Fruit fly (Drosophila melanogaster) whole organism, embryonic: ENCODE data around the gene Or74a.

ENCODE experiments used
- Atf-2 ChIP-seq: fragments of 200-800 bp; sonication (Bioruptor generic); optimal IDR thresholded peaks from 2 replicates; lab custom pipeline; 2016; ENCODE audit warnings: missing biosample characterization, missing genetic modification characterization
- BEAF-32 ChIP-seq: fragments of 200-800 bp; sonication (Bioruptor generic); optimal IDR thresholded peaks from 3 replicates; lab custom pipeline; 2017; ENCODE audit warnings: missing biosample characterization, missing genetic modification characterization, mild to moderate bottlenecking, moderate library complexity, missing genetic modification reagents
- CG11456 ChIP-seq: fragments of 200-800 bp; sonication (Bioruptor generic); IDR thresholded peaks from 3 replicates; pipeline ENCODE4 v1.3.6; 2022; ENCODE audit warnings: missing biosample characterization, missing genetic modification characterization
- CG11723 ChIP-seq: fragments of 200-800 bp; sonication (Bioruptor generic); optimal IDR thresholded peaks from 2 replicates; lab custom pipeline; 2017; ENCODE audit warnings: missing biosample characterization, mild to moderate bottlenecking, missing genetic modification characterization
- CG12071 ChIP-seq: fragments of 200-800 bp; sonication (Bioruptor generic); optimal IDR thresholded peaks from 3 replicates; lab custom pipeline; 2018; ENCODE audit warnings: missing biosample characterization, mild to moderate bottlenecking, missing genetic modification characterization
- CG12104 ChIP-seq: fragments of 200-800 bp; sonication (Bioruptor generic); optimal IDR thresholded peaks from 3 replicates; lab custom pipeline; 2016; ENCODE audit warnings: missing biosample characterization, missing genetic modification characterization
- CG12219 ChIP-seq: fragments of 200-800 bp; sonication (Bioruptor generic); optimal IDR thresholded peaks from 3 replicates; lab custom pipeline; 2018; ENCODE audit warnings: missing biosample characterization, mild to moderate bottlenecking, missing genetic modification characterization
- CG12659 ChIP-seq: fragments of 200-800 bp; sonication (Bioruptor generic); optimal IDR thresholded peaks from 3 replicates; lab custom pipeline; 2017; ENCODE audit warnings: mild to moderate bottlenecking, missing biosample characterization, missing genetic modification reagents, missing genetic modification characterization
- CG15514 ChIP-seq: fragments of 200-800 bp; sonication (Bioruptor generic); optimal IDR thresholded peaks from 3 replicates; lab custom pipeline; 2017; ENCODE audit warnings: missing biosample characterization, missing genetic modification characterization, mild to moderate bottlenecking, moderate library complexity, missing genetic modification reagents
- CG1603 ChIP-seq: fragments of 200-800 bp; sonication (Bioruptor generic); optimal IDR thresholded peaks from 2 replicates; lab custom pipeline; 2019; ENCODE audit warnings: missing biosample characterization, mild to moderate bottlenecking, missing genetic modification characterization, moderate library complexity
- CG16815 ChIP-seq: fragments of 200-800 bp; sonication (Bioruptor generic); optimal IDR thresholded peaks from 3 replicates; lab custom pipeline; 2017; ENCODE audit warnings: missing biosample characterization, mild to moderate bottlenecking, missing genetic modification characterization
- CG17186 ChIP-seq: fragments of 200-800 bp; sonication (Bioruptor generic); optimal IDR thresholded peaks from 3 replicates; lab custom pipeline; 2017; ENCODE audit warnings: missing biosample characterization, missing genetic modification reagents, missing genetic modification characterization
- CG17361 ChIP-seq: fragments of 200-800 bp; sonication (Bioruptor generic); IDR thresholded peaks from 3 replicates; pipeline ENCODE4 v1.3.6; 2022; ENCODE audit warnings: missing biosample characterization, missing genetic modification characterization
- CG18599 ChIP-seq: fragments of 200-800 bp; sonication (Bioruptor generic); optimal IDR thresholded peaks from 3 replicates; lab custom pipeline; 2017; ENCODE audit warnings: missing biosample characterization, missing genetic modification characterization, mild to moderate bottlenecking, moderate library complexity, missing genetic modification reagents
- CG2129 ChIP-seq: fragments of 200-800 bp; sonication (Bioruptor generic); IDR thresholded peaks from 2 replicates; pipeline ENCODE4 v1.3.6; 2022; ENCODE audit warnings: missing biosample characterization, missing genetic modification characterization; ENCODE audit not compliant: partially characterized antibody
- CG30403 ChIP-seq: fragments of 200-800 bp; sonication (Bioruptor generic); optimal IDR thresholded peaks from 3 replicates; lab custom pipeline; 2016; ENCODE audit warnings: missing biosample characterization, missing genetic modification characterization
- CG3407 ChIP-seq: fragments of 200-800 bp; sonication (Bioruptor generic); optimal IDR thresholded peaks from 2 replicates; lab custom pipeline; 2018; ENCODE audit warnings: missing biosample characterization, mild to moderate bottlenecking, missing genetic modification characterization
- CG4854 ChIP-seq: fragments of 200-800 bp; sonication (Bioruptor generic); optimal IDR thresholded peaks from 2 replicates; lab custom pipeline; 2016; ENCODE audit warnings: missing biosample characterization, missing genetic modification characterization, inconsistent platforms
- CG6254 ChIP-seq: fragments of 200-800 bp; sonication (Bioruptor generic); optimal IDR thresholded peaks from 3 replicates; lab custom pipeline; 2017; ENCODE audit warnings: mild to moderate bottlenecking, missing biosample characterization, missing genetic modification reagents, missing genetic modification characterization
- CG6791 ChIP-seq: fragments of 200-800 bp; sonication (Bioruptor generic); IDR thresholded peaks from 3 replicates; pipeline ENCODE4 v1.3.6; 2022; ENCODE audit warnings: missing biosample characterization, missing genetic modification characterization; ENCODE audit not compliant: partially characterized antibody
- CG7556 ChIP-seq: fragments of 200-800 bp; sonication (Bioruptor generic); optimal IDR thresholded peaks from 2 replicates; lab custom pipeline; 2017; ENCODE audit warnings: missing biosample characterization, mild to moderate bottlenecking, missing genetic modification characterization
- CG7928 ChIP-seq: fragments of 200-800 bp; sonication (Bioruptor generic); optimal IDR thresholded peaks from 2 replicates; lab custom pipeline; 2017; ENCODE audit warnings: missing biosample characterization, mild to moderate bottlenecking, missing genetic modification characterization
- CrebB ChIP-seq: fragments of 200-800 bp; sonication (Bioruptor generic); optimal IDR thresholded peaks from 3 replicates; lab custom pipeline; 2018; ENCODE audit warnings: missing biosample characterization, mild to moderate bottlenecking, missing genetic modification characterization
- Dfd ChIP-seq, 2 experiments: fragments of >200 bp; optimal IDR thresholded peaks; 2 replicates each; lab custom pipeline; 2017; ENCODE audit warnings: missing biosample characterization in 2 of 2, missing genetic modification characterization in 2 of 2
- Doc2 ChIP-seq: fragments of 200-800 bp; sonication (Bioruptor generic); IDR thresholded peaks from 2 replicates; pipeline ENCODE4 v1.3.6; 2022; ENCODE audit warnings: missing biosample characterization, missing genetic modification characterization
- ERR ChIP-seq: fragments of 200-800 bp; sonication (Bioruptor generic); optimal IDR thresholded peaks from 2 replicates; lab custom pipeline; 2016; ENCODE audit warnings: missing biosample characterization, missing genetic modification characterization
- Ets97D ChIP-seq: fragments of 200-800 bp; sonication (Bioruptor generic); optimal IDR thresholded peaks from 3 replicates; lab custom pipeline; 2016; ENCODE audit warnings: missing biosample characterization, missing genetic modification characterization
- Hand ChIP-seq: fragments of 200-800 bp; sonication (Bioruptor generic); optimal IDR thresholded peaks from 2 replicates; lab custom pipeline; 2017; ENCODE audit warnings: mild to moderate bottlenecking, missing biosample characterization, missing genetic modification reagents, missing genetic modification characterization
- Hr39 ChIP-seq: fragments of >200 bp; optimal IDR thresholded peaks from 2 replicates; lab custom pipeline; 2017
- Jarid2 ChIP-seq: fragments of 200-800 bp; sonication (Bioruptor generic); optimal IDR thresholded peaks from 3 replicates; lab custom pipeline; 2017; ENCODE audit warnings: mild to moderate bottlenecking, missing biosample characterization, missing genetic modification reagents, missing genetic modification characterization
- Six4 ChIP-seq: fragments of 200-800 bp; sonication (Bioruptor generic); optimal IDR thresholded peaks from 2 replicates; lab custom pipeline; 2016; ENCODE audit warnings: missing biosample characterization, missing genetic modification characterization
- Sox102F ChIP-seq: fragments of 200-800 bp; sonication (Bioruptor generic); optimal IDR thresholded peaks from 2 replicates; lab custom pipeline; 2018; ENCODE audit warnings: missing biosample characterization, mild to moderate bottlenecking, missing genetic modification characterization, moderate library complexity
- Tbp ChIP-seq: fragments of >200 bp; optimal IDR thresholded peaks from 2 replicates; lab custom pipeline; 2018; ENCODE audit warnings: missing biosample characterization, missing genetic modification characterization
- ac ChIP-seq: fragments of 200-800 bp; sonication (Bioruptor generic); optimal IDR thresholded peaks from 3 replicates; lab custom pipeline; 2017; ENCODE audit warnings: missing biosample characterization, mild to moderate bottlenecking, missing genetic modification characterization
- aop ChIP-seq: fragments of 200-800 bp; sonication (Bioruptor generic); IDR thresholded peaks from 2 replicates; pipeline ENCODE4 v1.3.6; 2022; ENCODE audit warnings: missing biosample characterization, missing genetic modification characterization
- bigmax ChIP-seq: fragments of 200-800 bp; sonication (Bioruptor generic); optimal IDR thresholded peaks from 2 replicates; lab custom pipeline; 2018; ENCODE audit warnings: missing biosample characterization, mild to moderate bottlenecking, missing genetic modification characterization
- eve ChIP-seq, 2 experiments: fragments of >200 bp; optimal IDR thresholded peaks; 2 replicates each; lab custom pipeline; 2017; ENCODE audit warnings: missing biosample characterization in 2 of 2, missing genetic modification characterization in 2 of 2
- fd96Cb ChIP-seq: fragments of 200-800 bp; sonication (Bioruptor generic); optimal IDR thresholded peaks from 2 replicates; lab custom pipeline; 2018; ENCODE audit warnings: missing biosample characterization, mild to moderate bottlenecking, missing genetic modification characterization, moderate library complexity
- gce ChIP-seq: fragments of 200-800 bp; sonication (Bioruptor generic); IDR thresholded peaks from 3 replicates; pipeline ENCODE4 v1.3.6; 2022; ENCODE audit warnings: missing biosample characterization, missing genetic modification characterization
- gcm ChIP-seq: fragments of 200-800 bp; sonication (Bioruptor generic); optimal IDR thresholded peaks from 2 replicates; lab custom pipeline; 2019; ENCODE audit warnings: missing biosample characterization, mild to moderate bottlenecking, missing genetic modification characterization, moderate library complexity
- lilli ChIP-seq: fragments of 200-800 bp; sonication (Bioruptor generic); optimal IDR thresholded peaks from 3 replicates; lab custom pipeline; 2016; ENCODE audit warnings: missing biosample characterization, missing genetic modification characterization
- mam ChIP-seq: fragments of 200-800 bp; sonication (Bioruptor generic); optimal IDR thresholded peaks from 3 replicates; lab custom pipeline; 2016; ENCODE audit warnings: missing biosample characterization, missing genetic modification characterization
- pros ChIP-seq: fragments of 200-800 bp; sonication (Bioruptor generic); optimal IDR thresholded peaks from 3 replicates; lab custom pipeline; 2019; ENCODE audit warnings: missing biosample characterization, mild to moderate bottlenecking, missing genetic modification characterization, moderate library complexity
- psq ChIP-seq: fragments of 200-800 bp; sonication (Bioruptor generic); optimal IDR thresholded peaks from 2 replicates; lab custom pipeline; 2017; ENCODE audit warnings: missing biosample characterization, missing genetic modification characterization
- ranshi ChIP-seq: fragments of 200-800 bp; sonication (Bioruptor generic); IDR thresholded peaks from 2 replicates; pipeline ENCODE4 v1.3.6; 2022; ENCODE audit warnings: missing biosample characterization, missing genetic modification characterization
- sc ChIP-seq, 3 experiments: fragments of >200 bp in 2 of 3; fragments of 200-800 bp in 1 of 3; sonication (Bioruptor generic) in 1 of 3; optimal IDR thresholded peaks; 2 replicates in 2 of 3; 3 replicates in 1 of 3; lab custom pipeline; 2017; ENCODE audit warnings: mild to moderate bottlenecking in 1 of 3, missing biosample characterization in 1 of 3, missing genetic modification characterization in 1 of 3, missing genetic modification reagents in 1 of 3
- sima ChIP-seq: fragments of 200-800 bp; sonication (Bioruptor generic); optimal IDR thresholded peaks from 2 replicates; lab custom pipeline; 2016; ENCODE audit warnings: missing biosample characterization, missing genetic modification characterization
- slbo ChIP-seq: fragments of 200-800 bp; sonication (Bioruptor generic); IDR thresholded peaks from 2 replicates; pipeline ENCODE4 v1.3.6; 2022; ENCODE audit warnings: missing biosample characterization, missing genetic modification characterization
- tgo ChIP-seq: fragments of 200-800 bp; sonication (Bioruptor generic); IDR thresholded peaks from 3 replicates; pipeline ENCODE4 v1.3.6; 2022; ENCODE audit warnings: missing biosample characterization, missing genetic modification characterization
- tll ChIP-seq, 2 experiments: fragments of 200-800 bp in 1 of 2; fragments of >200 bp in 1 of 2; sonication (Bioruptor generic) in 1 of 2; optimal IDR thresholded peaks; 2 replicates each; lab custom pipeline; 2017 to 2019; ENCODE audit warnings: missing biosample characterization in 2 of 2, missing genetic modification characterization in 2 of 2, mild to moderate bottlenecking in 1 of 2, moderate library complexity in 1 of 2
- zfh2 ChIP-seq: fragments of 200-800 bp; sonication (Bioruptor generic); optimal IDR thresholded peaks from 2 replicates; lab custom pipeline; 2016; ENCODE audit warnings: missing biosample characterization, missing genetic modification characterization

Gene Or74a

DNA sequence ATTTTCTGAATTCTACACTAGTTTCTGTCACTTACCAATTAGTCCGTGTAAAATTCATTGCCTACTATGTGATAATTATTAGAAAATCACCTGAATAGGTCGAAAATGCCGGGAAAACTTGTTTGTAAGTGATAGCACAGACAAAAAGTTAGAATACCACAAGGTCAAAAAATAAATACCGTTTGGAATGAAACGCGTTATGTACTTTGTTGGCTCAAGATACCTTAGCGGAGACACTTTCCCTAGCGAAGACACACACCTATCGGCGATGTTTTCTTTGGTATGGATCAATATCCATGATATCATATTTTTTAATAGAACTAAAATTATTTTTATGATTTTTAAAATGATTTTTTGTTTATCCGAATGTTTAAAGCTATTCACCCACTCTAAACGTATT lies 10.2 kb upstream of the Or74a start, which contains the start of gene CG6479 (continued):
- no peak for TF ChIP-seq ERR
- peak; percentile 38 for TF ChIP-seq CG15514 (GFP tag; lab: Kevin White, UChicago)
- no peak for TF ChIP-seq aop (GFP tag; lab: Robert Waterston, UW)
- peak; percentile 60 for TF ChIP-seq CG1603
- peak; percentile 36 for TF ChIP-seq CG12659 (GFP tag; lab: Kevin White, UChicago)
- TF ChIP-seq CG30403 (GFP tag; lab: Kevin White, UChicago), result no peak
- no peak for TF ChIP-seq mam
- no peak for TF ChIP-seq CG3407 (GFP tag; lab: Kevin White, UChicago)
- TF ChIP-seq CG12071 (GFP tag; lab: Kevin White, UChicago), result no peak
- TF ChIP-seq lilli (GFP tag; lab: Kevin White, UChicago), result no peak
- TF ChIP-seq CG11456 (GFP tag; lab: Robert Waterston, UW), result no peak
- peak; percentile 60; the same call in 2 of the 3 replicates for TF ChIP-seq CG6791 (GFP tag; lab: Robert Waterston, UW)
- no peak for TF ChIP-seq CG6254 (GFP tag; lab: Kevin White, UChicago)
- peak; percentile 73 for TF ChIP-seq BEAF-32
- TF ChIP-seq Six4 (GFP tag; lab: Kevin White, UChicago), result no peak
- no peak for TF ChIP-seq CG7556 (GFP tag; lab: Kevin White, UChicago)
- TF ChIP-seq zfh2 (GFP tag; lab: Kevin White, UChicago), result no peak
- no peak for TF ChIP-seq Tbp (GFP tag; lab: Kevin White, UChicago)
- no peak for TF ChIP-seq Hr39 (lab: Kevin White, UChicago)
- TF ChIP-seq ac (GFP tag; lab: Kevin White, UChicago), result no peak
- TF ChIP-seq CG17186, result no peak
- TF ChIP-seq psq (GFP tag; lab: Kevin White, UChicago), result no peak
- TF ChIP-seq slbo (GFP tag; lab: Robert Waterston, UW), result no peak
- no peak for TF ChIP-seq sc (optimal IDR thresholded peaks at IDR 0.05; lab: Kevin White, UChicago)
- no peak for TF ChIP-seq sc (GFP tag; optimal IDR thresholded peaks at IDR 0.05; lab: Kevin White, UChicago)
- TF ChIP-seq Doc2 (GFP tag; lab: Robert Waterston, UW), result no peak
- no peak for TF ChIP-seq CG18599 (GFP tag; lab: Kevin White, UChicago)
- no peak for TF ChIP-seq CG12104 (GFP tag; lab: Kevin White, UChicago)
- peak; percentile 40 for TF ChIP-seq Ets97D (GFP tag; lab: Kevin White, UChicago)
- no peak for TF ChIP-seq tgo (GFP tag; lab: Robert Waterston, UW)
- TF ChIP-seq CG17361 (GFP tag; lab: Robert Waterston, UW), result no peak
- no peak for TF ChIP-seq CG7928
- no peak for TF ChIP-seq CG4854 (GFP tag; lab: Kevin White, UChicago)
- TF ChIP-seq ranshi, result no peak
- TF ChIP-seq CrebB (tag; lab: Kevin White, UChicago), result no peak
- no peak for TF ChIP-seq Dfd (GFP tag; optimal IDR thresholded peaks at IDR 0.05; lab: Kevin White, UChicago)
- TF ChIP-seq sima (GFP tag; lab: Kevin White, UChicago), result no peak
- TF ChIP-seq pros (GFP tag; lab: Kevin White, UChicago), result no peak
- no peak for TF ChIP-seq CG16815 (GFP tag; lab: Kevin White, UChicago)
- TF ChIP-seq CG12219, result no peak
- TF ChIP-seq bigmax (GFP tag; lab: Kevin White, UChicago), result peak; percentile 3
- no peak for TF ChIP-seq CG11723 (GFP tag; lab: Kevin White, UChicago)
- no peak for TF ChIP-seq Sox102F (GFP tag; lab: Kevin White, UChicago)
- no peak for TF ChIP-seq gcm (GFP tag; lab: Kevin White, UChicago)
- TF ChIP-seq CG2129 (GFP tag; lab: Robert Waterston, UW), result no peak
- no peak for TF ChIP-seq gce (GFP tag; lab: Robert Waterston, UW)
- no peak for TF ChIP-seq Jarid2 (GFP tag; lab: Kevin White, UChicago)
- TF ChIP-seq fd96Cb, result no peak
- no peak for TF ChIP-seq Hand (GFP tag; lab: Kevin White, UChicago)
- no peak for TF ChIP-seq eve (GFP tag; optimal IDR thresholded peaks at IDR 0.05; lab: Kevin White, UChicago)
- no peak for TF ChIP-seq tll (GFP tag; optimal IDR thresholded peaks at IDR 0.05; lab: Kevin White, UChicago)
- TF ChIP-seq Atf-2 (GFP tag; lab: Kevin White, UChicago), result no peak
